Fruit fly (Drosophila melanogaster) whole organism, wandering third instar larva: ENCODE data around the gene mRpL9.

Source experiments
- CG9705 ChIP-seq: fragments of 200-800 bp; sonication (Bioruptor generic); optimal IDR thresholded peaks from 2 replicates; lab custom pipeline; 2018; ENCODE audit warnings: missing biosample characterization, mild to moderate bottlenecking, missing genetic modification characterization
- Hnf4 ChIP-seq: fragments of 200-800 bp; sonication (Bioruptor generic); optimal IDR thresholded peaks from 2 replicates; lab custom pipeline; 2016; ENCODE audit warnings: missing biosample characterization, mild to moderate bottlenecking, missing genetic modification characterization
- Hr78 ChIP-seq: fragments of >200 bp; optimal IDR thresholded peaks from 2 replicates; lab custom pipeline; 2017; ENCODE audit warnings: missing biosample characterization, missing genetic modification characterization
- Mio ChIP-seq: sonication (Bioruptor generic); optimal IDR thresholded peaks from 2 replicates; lab custom pipeline; 2016; ENCODE audit warnings: missing biosample characterization, missing genetic modification characterization
- br ChIP-seq: fragments of 200-800 bp; sonication (Bioruptor generic); optimal IDR thresholded peaks from 2 replicates; lab custom pipeline; 2016; ENCODE audit warnings: missing biosample characterization, missing genetic modification characterization
- lola ChIP-seq: fragments of >200 bp; optimal IDR thresholded peaks from 2 replicates; lab custom pipeline; 2017; ENCODE audit warnings: missing biosample characterization, missing genetic modification characterization
- pan ChIP-seq: fragments of >200 bp; optimal IDR thresholded peaks from 2 replicates; lab custom pipeline; 2017
- psq ChIP-seq: fragments of 200-800 bp; sonication (Bioruptor generic); optimal IDR thresholded peaks from 3 replicates; lab custom pipeline; 2017; ENCODE audit warnings: missing biosample characterization, mild to moderate bottlenecking, missing genetic modification characterization, moderate library complexity
- tai ChIP-seq: sonication (Bioruptor generic); optimal IDR thresholded peaks from 2 replicates; lab custom pipeline; 2016; ENCODE audit warnings: missing biosample characterization, missing genetic modification characterization

dm6 chr3R:15366839-15367238, 36.3 kb downstream of the mRpL9 start:
- no peak for TF ChIP-seq lola
- no peak for TF ChIP-seq Hr78 (GFP tag; lab: Kevin White, UChicago)
- no peak for TF ChIP-seq Hnf4
- no peak for TF ChIP-seq psq
- TF ChIP-seq pan (lab: Kevin White, UChicago): no peak
- TF ChIP-seq tai: no peak
- TF ChIP-seq Mio (GFP tag; lab: Kevin White, UChicago): no peak
- no peak for TF ChIP-seq br (GFP tag; lab: Kevin White, UChicago)
- no peak for TF ChIP-seq CG9705 (GFP tag; lab: Kevin White, UChicago)
